Fruit fly (Drosophila melanogaster) S2 (cell line): ENCODE results near the gene Non2.

ENCODE experiments used
- CG8478 ChIP-seq: fragments of >200 bp; optimal IDR thresholded peaks from 2 replicates; lab custom pipeline; 2018
- CTCF ChIP-seq, 2 experiments: fragments of >200 bp; optimal IDR thresholded peaks; 2 replicates each; lab custom pipeline; 2018

DNA sequence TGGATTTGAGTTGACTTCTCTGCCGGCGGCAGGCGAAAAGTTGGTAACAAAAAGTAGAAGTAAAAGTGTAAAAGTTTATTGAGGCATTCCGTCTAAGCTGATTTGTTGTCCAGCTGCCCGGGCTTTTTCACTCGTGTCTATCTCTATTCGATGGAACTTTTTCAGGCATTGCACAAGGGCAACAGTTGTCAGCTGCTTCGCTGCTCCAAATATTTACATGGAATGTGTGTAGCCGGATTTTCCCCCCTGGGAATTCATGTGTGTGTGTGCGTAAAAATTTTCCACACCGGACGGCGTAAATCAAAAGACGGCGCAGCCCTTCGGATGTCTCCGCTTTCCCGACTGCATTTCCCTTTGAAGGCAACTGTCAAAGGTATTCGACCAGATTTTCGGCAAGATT, 21.8 kb upstream of the Non2 start:
- no peak for TF ChIP-seq CTCF (optimal IDR thresholded peaks at IDR 0.05; lab: Kevin White, UChicago)
- no peak for TF ChIP-seq CG8478
